Fruit fly (Drosophila melanogaster) whole organism: ENCODE results near the gene CG6295.

Source experiments
- Dll ChIP-seq: fragments of >200 bp; optimal IDR thresholded peaks from 2 replicates; lab custom pipeline; 2017
- psq ChIP-seq: fragments of >200 bp; optimal IDR thresholded peaks from 2 replicates; lab custom pipeline; 2017
- usp ChIP-seq: fragments of >200 bp; optimal IDR thresholded peaks from 2 replicates; lab custom pipeline; 2017; ENCODE audit warnings: missing biosample characterization, missing genetic modification characterization, mixed read lengths

DNA sequence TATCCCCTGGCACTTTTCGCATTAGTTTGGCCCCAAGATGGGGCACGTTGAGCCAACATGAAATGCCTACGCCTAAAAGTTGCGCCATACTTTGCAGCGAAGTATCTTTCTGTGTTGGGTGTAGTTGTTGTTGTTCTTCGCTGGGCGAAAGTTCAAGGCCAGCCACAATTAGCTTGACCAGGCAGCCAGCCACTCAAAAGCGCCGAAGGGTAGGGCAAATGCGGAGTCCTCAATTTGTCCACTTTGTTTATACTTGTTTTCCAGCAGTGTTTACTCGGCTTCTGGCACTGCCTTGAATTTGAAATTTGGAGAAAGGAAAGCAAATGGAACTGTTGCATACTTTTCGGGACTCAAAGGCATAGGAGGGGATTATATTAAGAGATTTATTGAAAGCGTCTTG, 49.7 kb downstream of the CG6295 start:
- TF ChIP-seq psq (lab: Kevin White, UChicago) (no peak), Dll (lab: Kevin White, UChicago) (no peak), usp (GFP tag; lab: Kevin White, UChicago) (no peak)
